Worm (Caenorhabditis elegans): ENCODE measurements around the gene F14H8.4.

F14H8.4 gene

DNA sequence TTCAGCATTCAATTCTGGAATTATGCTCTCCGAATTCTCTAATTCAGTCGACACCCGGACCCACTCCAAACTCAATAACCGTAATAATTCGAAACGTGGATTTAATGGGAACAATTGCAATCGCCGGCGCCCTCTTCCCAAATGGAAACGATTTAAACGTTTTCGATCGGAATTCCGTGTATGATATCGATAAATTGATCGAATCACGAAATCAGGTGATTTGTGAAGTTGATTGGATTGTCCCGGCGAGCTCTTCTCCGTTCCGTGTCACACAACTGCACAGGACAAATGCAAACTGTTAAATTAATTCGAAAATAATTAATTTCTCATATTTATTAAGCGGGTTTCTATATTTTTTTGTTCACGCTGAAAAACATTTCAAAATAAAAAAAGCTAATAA lies 32.2 kb downstream of the F14H8.4 start, which contains the start of gene C25D7.16:
C25D7.16 (plus strand) TSS at position 301 of the 400 bp plus-strand sequence.
- TF ChIP-seq fos-1 (tag; optimal IDR thresholded peaks at IDR 0.05) (no peak), aly-2 (tag; optimal IDR thresholded peaks at IDR 0.05) (no peak), gmeb-1 (tag; optimal IDR thresholded peaks at IDR 0.05) (no peak), nhr-21 (tag; optimal IDR thresholded peaks at IDR 0.05) (no peak), Y55F3AM.14 (GFP tag; optimal IDR thresholded peaks at IDR 0.05) (no peak), nhr-25 (tag; optimal IDR thresholded peaks at IDR 0.05) (no peak), mab-5 (tag; optimal IDR thresholded peaks at IDR 0.05) (no peak), dmd-4 (tag; optimal IDR thresholded peaks at IDR 0.05) (no peak), ama-1 (optimal IDR thresholded peaks at IDR 0.05) (no peak), ztf-11 (tag; optimal IDR thresholded peaks at IDR 0.05) (no peak), nhr-12 (tag; optimal IDR thresholded peaks at IDR 0.05) (no peak), ceh-82 (tag; optimal IDR thresholded peaks at IDR 0.05) (no peak), skn-1 (tag; optimal IDR thresholded peaks at IDR 0.05) (no peak), mbf-1 (tag; optimal IDR thresholded peaks at IDR 0.05) (no peak), ztf-1 (GFP tag; conservative IDR thresholded peaks at IDR 0.05) (no peak), snpc-4 (tag; optimal IDR thresholded peaks at IDR 0.05) (no peak), ZK546.5 (tag; optimal IDR thresholded peaks at IDR 0.05) (no peak), alr-1 (tag; optimal IDR thresholded peaks at IDR 0.05) (no peak), nhr-11 (tag; optimal IDR thresholded peaks at IDR 0.05) (no peak)

DNA sequence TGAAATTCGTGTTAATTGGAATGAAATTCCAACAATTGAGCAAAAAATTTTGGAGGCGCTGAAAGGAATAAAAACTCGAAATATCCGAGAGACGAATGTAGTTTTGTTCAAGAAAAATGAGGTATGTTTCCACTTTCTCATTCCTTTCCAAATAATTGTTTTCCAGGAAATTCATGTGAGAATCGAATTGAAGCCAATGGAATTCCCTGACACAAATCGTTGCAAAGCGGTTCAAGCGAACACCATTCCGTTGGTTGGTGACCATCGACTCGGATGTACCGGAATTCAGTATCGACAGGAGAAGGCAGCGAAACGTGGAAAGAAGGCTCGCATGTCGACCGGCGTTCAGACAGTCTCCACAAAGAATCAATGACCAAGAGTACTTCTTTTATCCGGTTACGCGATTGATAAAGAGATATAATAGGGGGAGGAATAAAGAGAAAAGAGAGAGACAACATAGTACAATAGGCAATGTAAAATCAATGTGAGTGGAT lies 32.7 kb downstream of the F14H8.4 start:
- TF ChIP-seq ztf-11 (tag; optimal IDR thresholded peaks at IDR 0.05) (no peak), nhr-6 (tag; optimal IDR thresholded peaks at IDR 0.05) (no peak), blmp-1 (tag; optimal IDR thresholded peaks at IDR 0.05; ENCODE audit: insufficient read depth) (no peak), nhr-237 (tag; optimal IDR thresholded peaks at IDR 0.05) (no peak), ama-1 (optimal IDR thresholded peaks at IDR 0.05) (no peak), lin-11 (tag; optimal IDR thresholded peaks at IDR 0.05) (no peak), aly-2 (tag; optimal IDR thresholded peaks at IDR 0.05) (no peak), elt-3 (tag; optimal IDR thresholded peaks at IDR 0.05) (no peak), ZK546.5 (tag; optimal IDR thresholded peaks at IDR 0.05) (no peak), gmeb-1 (tag; optimal IDR thresholded peaks at IDR 0.05) (no peak), peb-1 (tag; optimal IDR thresholded peaks at IDR 0.05) (no peak), dmd-4 (tag; optimal IDR thresholded peaks at IDR 0.05) (no peak), lsy-2 (tag; optimal IDR thresholded peaks at IDR 0.05) (no peak), unc-55 (GFP tag; optimal IDR thresholded peaks at IDR 0.05) (no peak), ztf-1 (GFP tag; conservative IDR thresholded peaks at IDR 0.05) (no peak), zag-1 (tag; optimal IDR thresholded peaks at IDR 0.05) (no peak), mab-5 (tag; optimal IDR thresholded peaks at IDR 0.05) (no peak), unc-62 (GFP tag; optimal IDR thresholded peaks at IDR 0.05) (no peak), nhr-11 (tag; optimal IDR thresholded peaks at IDR 0.05) (no peak)

DNA sequence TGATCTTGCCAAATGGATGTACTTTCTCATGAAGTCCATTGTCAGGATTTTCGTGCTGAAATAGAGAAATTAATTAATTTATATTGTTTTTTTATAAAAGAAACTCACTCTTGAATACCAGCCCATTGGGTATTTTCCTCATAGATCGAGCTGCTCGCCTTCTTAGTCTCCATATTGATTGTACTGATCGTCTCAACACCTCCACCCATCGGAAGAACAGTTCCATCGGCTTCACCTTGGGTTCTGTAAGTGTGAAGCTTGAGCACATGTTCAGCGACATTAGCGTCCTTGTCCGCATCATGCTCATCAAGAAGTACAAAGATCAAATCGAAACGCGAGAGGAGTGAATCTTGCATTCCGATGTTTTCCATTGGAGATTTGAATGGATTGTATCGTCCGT lies 34.1 kb downstream of the F14H8.4 start:
- no peak for TF ChIP-seq skn-1 (tag; optimal IDR thresholded peaks at IDR 0.05)
- no peak for TF ChIP-seq ztf-1 (GFP tag; conservative IDR thresholded peaks at IDR 0.05)
- TF ChIP-seq nhr-77 (tag; optimal IDR thresholded peaks at IDR 0.05): no peak
- TF ChIP-seq sem-4 (tag; optimal IDR thresholded peaks at IDR 0.05): no peak
- no peak for TF ChIP-seq ZK546.5 (tag; optimal IDR thresholded peaks at IDR 0.05)
- TF ChIP-seq ceh-82 (tag; optimal IDR thresholded peaks at IDR 0.05): no peak
- no peak for TF ChIP-seq unc-62 (GFP tag; optimal IDR thresholded peaks at IDR 0.05)

DNA sequence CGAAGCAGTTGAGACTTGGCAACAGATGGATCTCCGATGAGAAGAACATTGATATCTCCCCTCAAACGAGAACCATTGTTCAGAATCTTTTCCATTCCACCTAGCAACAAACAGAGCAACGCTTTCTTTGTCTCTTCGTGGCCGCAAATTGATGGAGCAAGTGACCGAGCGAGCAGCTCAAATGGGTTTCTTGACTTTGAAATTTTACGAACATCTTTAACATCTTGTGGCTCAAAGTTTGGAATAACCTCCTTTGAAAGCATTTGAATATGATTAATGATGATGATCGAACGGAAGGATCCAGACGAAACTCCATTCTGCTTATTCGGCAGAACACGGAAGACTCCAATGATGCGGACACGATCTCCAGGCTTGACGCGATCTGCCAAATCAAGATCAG lies 34.8 kb downstream of the F14H8.4 start:
- TF ChIP-seq sma-9 (GFP tag; optimal IDR thresholded peaks at IDR 0.05) (no peak), sma-9 (tag; optimal IDR thresholded peaks at IDR 0.05) (no peak), ama-1 (optimal IDR thresholded peaks at IDR 0.05) (no peak), nhr-6 (tag; optimal IDR thresholded peaks at IDR 0.05) (no peak), gmeb-1 (tag; optimal IDR thresholded peaks at IDR 0.05) (no peak), unc-62 (GFP tag; optimal IDR thresholded peaks at IDR 0.05) (no peak), crh-2 (tag; optimal IDR thresholded peaks at IDR 0.05) (no peak), mab-5 (tag; optimal IDR thresholded peaks at IDR 0.05) (no peak), nhr-129 (tag; optimal IDR thresholded peaks at IDR 0.05) (no peak), nhr-12 (tag; optimal IDR thresholded peaks at IDR 0.05) (no peak)

DNA sequence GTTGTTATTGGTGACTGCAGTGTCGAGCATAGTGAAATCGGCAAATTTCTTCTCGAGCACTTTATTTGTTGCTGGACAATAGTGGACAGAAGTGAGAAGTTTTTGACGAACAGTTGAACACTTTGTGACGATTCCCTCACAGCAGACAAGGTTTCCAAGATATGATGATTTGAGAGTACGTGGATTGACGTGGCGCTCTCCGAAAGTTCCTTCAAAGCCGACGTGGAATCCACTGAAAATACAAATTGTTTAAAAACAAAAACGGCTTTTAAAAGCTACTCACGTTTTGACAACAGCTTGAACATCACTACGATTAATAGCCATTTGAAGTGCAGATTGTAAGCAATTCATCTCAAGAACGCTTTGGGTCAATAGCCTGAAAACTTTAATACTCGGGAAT lies 35.3 kb downstream of the F14H8.4 start:
- TF ChIP-seq elt-3 (tag; optimal IDR thresholded peaks at IDR 0.05) (no peak), ceh-16 (tag; optimal IDR thresholded peaks at IDR 0.05) (no peak)
